Fruit fly (Drosophila melanogaster) whole organism, embryonic: ENCODE measurements around the gene Tim8.

ENCODE experiments used
- CG10431 ChIP-seq: fragments of 200-800 bp; sonication (Bioruptor generic); optimal IDR thresholded peaks from 3 replicates; lab custom pipeline; 2018; ENCODE audit warnings: missing biosample characterization, mild to moderate bottlenecking, missing genetic modification characterization
- CG11247 ChIP-seq: fragments of 200-800 bp; sonication (Bioruptor generic); IDR thresholded peaks from 2 replicates; pipeline ENCODE4 v1.3.6; 2022; ENCODE audit warnings: missing biosample characterization, missing genetic modification characterization
- CG11695 ChIP-seq: fragments of 200-800 bp; sonication (Bioruptor generic); IDR thresholded peaks from 3 replicates; pipeline ENCODE4 v1.3.6; 2022; ENCODE audit warnings: missing biosample characterization, missing genetic modification characterization
- CG13296 ChIP-seq: fragments of 200-800 bp; sonication (Bioruptor generic); optimal IDR thresholded peaks from 3 replicates; lab custom pipeline; 2018; ENCODE audit warnings: missing biosample characterization, mild to moderate bottlenecking, missing genetic modification characterization
- CG13624 ChIP-seq: fragments of 200-800 bp; sonication (Bioruptor generic); optimal IDR thresholded peaks from 2 replicates; lab custom pipeline; 2016; ENCODE audit warnings: missing biosample characterization, missing genetic modification characterization
- CG14441 ChIP-seq: fragments of 200-800 bp; sonication (Bioruptor generic); IDR thresholded peaks from 2 replicates; pipeline ENCODE4 v1.3.6; 2022; ENCODE audit warnings: missing biosample characterization, missing genetic modification characterization
- CG15514 ChIP-seq: fragments of 200-800 bp; sonication (Bioruptor generic); optimal IDR thresholded peaks from 3 replicates; lab custom pipeline; 2017; ENCODE audit warnings: missing biosample characterization, missing genetic modification characterization, mild to moderate bottlenecking, moderate library complexity, missing genetic modification reagents
- CG17802 ChIP-seq: fragments of 200-800 bp; sonication (Bioruptor generic); optimal IDR thresholded peaks from 2 replicates; lab custom pipeline; 2018; ENCODE audit warnings: missing biosample characterization, mild to moderate bottlenecking, missing genetic modification characterization, moderate library complexity
- CG17912 ChIP-seq: fragments of 200-800 bp; sonication (Bioruptor generic); optimal IDR thresholded peaks from 2 replicates; lab custom pipeline; 2018; ENCODE audit warnings: missing biosample characterization, mild to moderate bottlenecking, missing genetic modification characterization
- CG18011 ChIP-seq: fragments of 200-800 bp; sonication (Bioruptor generic); optimal IDR thresholded peaks from 2 replicates; lab custom pipeline; 2017; ENCODE audit warnings: missing biosample characterization, missing genetic modification characterization, mild to moderate bottlenecking, moderate library complexity, missing genotype
- CG2199 ChIP-seq: fragments of 200-800 bp; sonication (Bioruptor generic); IDR thresholded peaks from 3 replicates; pipeline ENCODE4 v1.3.6; 2022; ENCODE audit warnings: missing biosample characterization, missing genetic modification characterization
- CG2202 ChIP-seq: fragments of 200-800 bp; sonication (Bioruptor generic); optimal IDR thresholded peaks from 2 replicates; lab custom pipeline; 2018; ENCODE audit warnings: missing biosample characterization, mild to moderate bottlenecking, missing genetic modification characterization
- CG31441 ChIP-seq: fragments of 200-800 bp; sonication (Bioruptor generic); IDR thresholded peaks from 2 replicates; pipeline ENCODE4 v1.3.6; 2022; ENCODE audit warnings: missing biosample characterization, missing genetic modification characterization
- CG6175 ChIP-seq: fragments of 200-800 bp; sonication (Bioruptor generic); IDR thresholded peaks from 3 replicates; pipeline ENCODE4 v1.3.6; 2022; ENCODE audit warnings: missing biosample characterization, missing genetic modification characterization
- CG6765 ChIP-seq: fragments of 200-800 bp; sonication (Bioruptor generic); optimal IDR thresholded peaks from 3 replicates; lab custom pipeline; 2017; ENCODE audit warnings: missing biosample characterization, mild to moderate bottlenecking, missing genetic modification characterization
- CG7987 ChIP-seq: fragments of 200-800 bp; sonication (Bioruptor generic); optimal IDR thresholded peaks from 2 replicates; lab custom pipeline; 2018; ENCODE audit warnings: missing biosample characterization, mild to moderate bottlenecking, missing genetic modification characterization, moderate library complexity
- CG8089 ChIP-seq: fragments of 200-800 bp; sonication (Bioruptor generic); optimal IDR thresholded peaks from 3 replicates; lab custom pipeline; 2016; ENCODE audit warnings: missing biosample characterization, missing genetic modification characterization
- Dip3 ChIP-seq: fragments of 200-800 bp; sonication (Bioruptor generic); optimal IDR thresholded peaks from 3 replicates; lab custom pipeline; 2016; ENCODE audit warnings: missing biosample characterization, missing genetic modification characterization
- Dref ChIP-seq: fragments of 200-800 bp; sonication (Bioruptor generic); IDR thresholded peaks from 2 replicates; pipeline ENCODE4 v1.3.6; 2022; ENCODE audit warnings: missing biosample characterization, missing genetic modification characterization
- Fer3 ChIP-seq: fragments of 200-800 bp; sonication (Bioruptor generic); optimal IDR thresholded peaks from 2 replicates; lab custom pipeline; 2018; ENCODE audit warnings: missing biosample characterization, mild to moderate bottlenecking, missing genetic modification characterization, moderate library complexity
- HmgZ ChIP-seq: fragments of 200-800 bp; sonication (Bioruptor generic); optimal IDR thresholded peaks from 2 replicates; lab custom pipeline; 2018; ENCODE audit warnings: missing biosample characterization, mild to moderate bottlenecking, missing genetic modification characterization
- Kr ChIP-seq: fragments of 200-800 bp; sonication (Bioruptor generic); optimal IDR thresholded peaks from 2 replicates; lab custom pipeline; 2017; ENCODE audit warnings: missing biosample characterization, mild to moderate bottlenecking, missing genetic modification characterization
- MBD-R2 ChIP-seq: fragments of 200-800 bp; sonication (Bioruptor generic); IDR thresholded peaks from 2 replicates; pipeline ENCODE4 v1.3.6; 2022; ENCODE audit warnings: missing biosample characterization, missing genetic modification characterization
- NC2β ChIP-seq: fragments of 200-800 bp; sonication (Bioruptor generic); optimal IDR thresholded peaks from 2 replicates; lab custom pipeline; 2016; ENCODE audit warnings: missing biosample characterization, missing genetic modification characterization
- NK7.1 ChIP-seq: fragments of 200-800 bp; sonication (Bioruptor generic); optimal IDR thresholded peaks from 3 replicates; lab custom pipeline; 2016; ENCODE audit warnings: missing biosample characterization, missing genetic modification characterization
- Ravus ChIP-seq: fragments of 200-800 bp; sonication (Bioruptor generic); IDR thresholded peaks from 2 replicates; pipeline ENCODE4 v1.3.6; 2022; ENCODE audit warnings: missing biosample characterization, missing genetic modification characterization
- Trl ChIP-seq, 3 experiments: fragments of >200 bp in 2 of 3; fragments of 200-800 bp in 1 of 3; sonication (Bioruptor generic) in 1 of 3; optimal IDR thresholded peaks; 2 replicates in 1 of 3; 3 replicates in 2 of 3; lab custom pipeline; 2016 to 2017; ENCODE audit warnings: missing biosample characterization in 1 of 3, missing genetic modification characterization in 1 of 3
- az2 ChIP-seq: fragments of 200-800 bp; sonication (Bioruptor generic); optimal IDR thresholded peaks from 3 replicates; lab custom pipeline; 2016; ENCODE audit warnings: missing biosample characterization, missing genetic modification characterization
- bab2 ChIP-seq: fragments of 200-800 bp; sonication (Bioruptor generic); optimal IDR thresholded peaks from 2 replicates; lab custom pipeline; 2016; ENCODE audit warnings: missing biosample characterization, missing genetic modification characterization
- caup ChIP-seq: fragments of 200-800 bp; sonication (Bioruptor generic); optimal IDR thresholded peaks from 3 replicates; lab custom pipeline; 2017; ENCODE audit warnings: missing biosample characterization, mild to moderate bottlenecking, missing genetic modification characterization, moderate library complexity; ENCODE audit not compliant: severe bottlenecking
- en ChIP-seq: fragments of 200-800 bp; sonication (Bioruptor generic); optimal IDR thresholded peaks from 2 replicates; lab custom pipeline; 2016; ENCODE audit warnings: missing biosample characterization, missing genetic modification characterization
- gsb ChIP-seq: fragments of 200-800 bp; sonication (Bioruptor generic); IDR thresholded peaks from 2 replicates; pipeline ENCODE4 v1.3.6; 2022; ENCODE audit warnings: missing biosample characterization, missing genetic modification characterization
- oc ChIP-seq: fragments of 200-800 bp; sonication (Bioruptor generic); optimal IDR thresholded peaks from 2 replicates; lab custom pipeline; 2018; ENCODE audit warnings: missing biosample characterization, mild to moderate bottlenecking, missing genetic modification characterization, moderate library complexity
- org-1 ChIP-seq: fragments of 200-800 bp; sonication (Bioruptor generic); optimal IDR thresholded peaks from 2 replicates; lab custom pipeline; 2017; ENCODE audit warnings: missing biosample characterization, missing genetic modification characterization
- pan ChIP-seq, 4 experiments: fragments of >200 bp in 3 of 4; fragments of 200-800 bp in 1 of 4; sonication (Bioruptor generic) in 1 of 4; optimal IDR thresholded peaks in 3 of 4; IDR thresholded peaks in 1 of 4; 2 replicates each; pipeline versions ENCODE4 v1.3.6 to Lab custom; 2017 to 2022; ENCODE audit warnings: missing biosample characterization in 2 of 4, missing genetic modification characterization in 2 of 4, mixed read lengths in 1 of 4
- prd ChIP-seq, 3 experiments: fragments of >200 bp in 2 of 3; fragments of 200-800 bp in 1 of 3; sonication (Bioruptor generic) in 1 of 3; optimal IDR thresholded peaks in 2 of 3; IDR thresholded peaks in 1 of 3; 2 replicates in 2 of 3; 3 replicates in 1 of 3; pipeline versions ENCODE4 v1.3.6 to Lab custom; 2017 to 2022; ENCODE audit warnings: missing biosample characterization in 1 of 3, missing genetic modification characterization in 1 of 3
- ro ChIP-seq: fragments of 200-800 bp; sonication (Bioruptor generic); IDR thresholded peaks from 2 replicates; pipeline ENCODE4 v1.3.6; 2022; ENCODE audit warnings: missing biosample characterization, missing genetic modification characterization
- salm ChIP-seq: fragments of 200-800 bp; sonication (Bioruptor generic); optimal IDR thresholded peaks from 2 replicates; lab custom pipeline; 2018; ENCODE audit warnings: missing biosample characterization, mild to moderate bottlenecking, missing genetic modification characterization
- sens-2 ChIP-seq: fragments of 200-800 bp; sonication (Bioruptor generic); IDR thresholded peaks from 2 replicates; pipeline ENCODE4 v1.3.6; 2022; ENCODE audit warnings: missing biosample characterization, missing genetic modification characterization
- sob ChIP-seq: fragments of 200-800 bp; sonication (Bioruptor generic); IDR thresholded peaks from 2 replicates; pipeline ENCODE4 v1.3.6; 2022; ENCODE audit warnings: missing biosample characterization, missing genetic modification characterization
- tin ChIP-seq: fragments of 200-800 bp; sonication (Bioruptor generic); optimal IDR thresholded peaks from 3 replicates; lab custom pipeline; 2016; ENCODE audit warnings: missing biosample characterization, missing genetic modification characterization
- tll ChIP-seq, 2 experiments: fragments of 200-800 bp in 1 of 2; fragments of >200 bp in 1 of 2; sonication (Bioruptor generic) in 1 of 2; optimal IDR thresholded peaks; 2 replicates each; lab custom pipeline; 2017 to 2019; ENCODE audit warnings: missing biosample characterization in 2 of 2, missing genetic modification characterization in 2 of 2, mild to moderate bottlenecking in 1 of 2, moderate library complexity in 1 of 2
- tna ChIP-seq: fragments of 200-800 bp; sonication (Bioruptor generic); IDR thresholded peaks from 2 replicates; pipeline ENCODE4 v1.3.6; 2022; ENCODE audit warnings: missing biosample characterization, missing genetic modification characterization; ENCODE audit not compliant: partially characterized antibody
- ttk ChIP-seq: fragments of 200-800 bp; sonication (Bioruptor generic); IDR thresholded peaks from 2 replicates; pipeline ENCODE4 v2.1.2; 2022; ENCODE audit warnings: missing biosample characterization, missing genetic modification characterization
- tx ChIP-seq: fragments of 200-800 bp; sonication (Bioruptor generic); optimal IDR thresholded peaks from 2 replicates; lab custom pipeline; 2016; ENCODE audit warnings: missing biosample characterization, missing genetic modification characterization
- zf30C ChIP-seq: fragments of 200-800 bp; sonication (Bioruptor generic); optimal IDR thresholded peaks from 3 replicates; lab custom pipeline; 2018; ENCODE audit warnings: missing biosample characterization, mild to moderate bottlenecking, missing genetic modification characterization
- zfh1 ChIP-seq: fragments of 200-800 bp; sonication (Bioruptor generic); IDR thresholded peaks from 3 replicates; pipeline ENCODE4 v1.3.6; 2022; ENCODE audit warnings: missing biosample characterization, missing genetic modification characterization
- zfh2 ChIP-seq: fragments of 200-800 bp; sonication (Bioruptor generic); optimal IDR thresholded peaks from 2 replicates; lab custom pipeline; 2016; ENCODE audit warnings: missing biosample characterization, missing genetic modification characterization

Tim8 gene

DNA sequence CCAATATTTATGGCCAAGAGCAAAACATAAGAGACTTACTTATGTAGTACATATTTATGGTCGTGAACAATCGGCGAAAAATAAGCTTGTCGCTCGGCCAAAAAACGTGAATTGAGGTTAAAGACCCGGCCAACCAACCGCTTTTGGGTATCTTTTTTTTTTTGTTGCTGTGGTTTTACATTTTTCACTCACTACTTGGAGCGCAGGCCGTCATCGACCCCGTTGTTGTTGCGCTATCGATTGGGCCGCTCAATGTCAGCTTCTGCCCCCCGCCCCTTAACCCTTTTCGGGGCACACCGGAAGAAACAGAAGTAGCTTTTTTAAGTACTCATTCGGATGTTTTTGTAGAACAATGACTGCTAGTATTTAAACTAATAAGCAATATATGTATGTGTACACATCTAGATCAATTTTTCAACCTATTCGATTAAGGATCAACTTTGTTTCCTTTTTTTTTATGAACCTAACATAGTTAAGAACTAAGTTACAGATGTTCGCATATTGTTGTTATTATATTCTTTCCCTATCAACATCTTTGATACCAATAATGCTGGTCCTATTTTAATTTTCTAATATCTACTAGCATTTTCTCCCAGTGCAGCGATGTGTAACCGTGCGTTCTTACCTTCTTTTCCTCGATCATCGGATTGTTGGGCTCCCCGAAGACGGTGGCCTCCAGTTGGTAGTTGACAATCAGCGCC lies 30.0 kb upstream of the Tim8 start (continued):
- TF ChIP-seq pan (optimal IDR thresholded peaks at IDR 0.05; lab: Kevin White, UChicago), result no peak
- peak in 1 of 2 experiments; percentile 76 for TF ChIP-seq pan (GFP tag; optimal IDR thresholded peaks at IDR 0.05 in 1 of 2, IDR thresholded peaks at IDR 0.05 in 1 of 2)
- TF ChIP-seq CG8089 (GFP tag; lab: Kevin White, UChicago), result peak; percentile 46
- peak; percentile 45 for TF ChIP-seq HmgZ (tag; lab: Kevin White, UChicago)
- peak; percentile 39 for TF ChIP-seq zfh2 (GFP tag; lab: Kevin White, UChicago)
- TF ChIP-seq sens-2, result no peak
- TF ChIP-seq CG2199 (GFP tag; lab: Robert Waterston, UW), result no peak
- TF ChIP-seq CG6175, result no peak
- no peak for TF ChIP-seq tll (GFP tag; optimal IDR thresholded peaks at IDR 0.05; lab: Kevin White, UChicago)
- TF ChIP-seq org-1 (GFP tag; lab: Kevin White, UChicago), result peak; percentile 68
- TF ChIP-seq salm (tag; lab: Kevin White, UChicago), result no peak
- peak; percentile 14; the same call in 1 of the 3 replicates for TF ChIP-seq zfh1
- peak; percentile 26 for TF ChIP-seq CG17802
- TF ChIP-seq tna, result no peak
- TF ChIP-seq CG2202 (tag; lab: Kevin White, UChicago), result peak; percentile 37
- TF ChIP-seq az2 (GFP tag; lab: Kevin White, UChicago), result peak; percentile 69
- TF ChIP-seq CG17912 (GFP tag; lab: Kevin White, UChicago), result no peak
- peak; percentile 52 for TF ChIP-seq zf30C (GFP tag; lab: Kevin White, UChicago)
- no peak; the same call in 1 of the 2 replicates for TF ChIP-seq MBD-R2 (GFP tag; lab: Robert Waterston, UW)
- peak; percentile 59 for TF ChIP-seq tx (GFP tag; lab: Kevin White, UChicago)
- no peak for TF ChIP-seq Ravus (GFP tag; lab: Robert Waterston, UW)
- TF ChIP-seq CG10431, result no peak
- peak; percentile 72 for TF ChIP-seq CG13296 (GFP tag; lab: Kevin White, UChicago)
- peak; percentile 65 for TF ChIP-seq bab2 (GFP tag; lab: Kevin White, UChicago)
- TF ChIP-seq NK7.1 (GFP tag; lab: Kevin White, UChicago), result peak; percentile 78
- peak; percentile 49 for TF ChIP-seq Fer3 (tag; lab: Kevin White, UChicago)
- peak; percentile 73 for TF ChIP-seq CG11695 (GFP tag; lab: Robert Waterston, UW)
- TF ChIP-seq CG18011 (GFP tag; lab: Kevin White, UChicago), result no peak
- TF ChIP-seq oc (tag; lab: Kevin White, UChicago), result no peak
- peak; percentile 71 for TF ChIP-seq Kr (GFP tag; lab: Kevin White, UChicago)
- TF ChIP-seq Dip3 (GFP tag; lab: Kevin White, UChicago), result peak; percentile 8
- 0 out of 2 replicates have a peak, but pooled peaks have one; percentile 38 for TF ChIP-seq ttk (GFP tag; lab: Robert Waterston, UW)
- TF ChIP-seq caup, result peak; percentile 20
- peak; percentile 43 for TF ChIP-seq CG14441 (GFP tag; lab: Robert Waterston, UW)
- TF ChIP-seq CG13624, result peak; percentile 65
- no peak for TF ChIP-seq CG7987 (GFP tag; lab: Kevin White, UChicago)
- TF ChIP-seq CG11247 (GFP tag; lab: Robert Waterston, UW), result peak; percentile 6; the same call in 1 of the 2 replicates
- TF ChIP-seq en, result peak; percentile 74
- TF ChIP-seq gsb, result peak; percentile 61; the same call in 1 of the 2 replicates
- TF ChIP-seq ro, result no peak
- TF ChIP-seq tin (GFP tag; lab: Kevin White, UChicago), result peak; percentile 57
- no peak for TF ChIP-seq Trl (optimal IDR thresholded peaks at IDR 0.05; lab: Kevin White, UChicago)
- peak; percentile 71 for TF ChIP-seq Trl (GFP tag; optimal IDR thresholded peaks at IDR 0.05; lab: Kevin White, UChicago)
- no peak for TF ChIP-seq CG31441
- TF ChIP-seq Dref (GFP tag; lab: Robert Waterston, UW), result no peak
- peak; percentile 51 for TF ChIP-seq sob (GFP tag; lab: Robert Waterston, UW)
- no peak for TF ChIP-seq prd (optimal IDR thresholded peaks at IDR 0.05; lab: Kevin White, UChicago)
- peak; percentile 64 for TF ChIP-seq prd (GFP tag; IDR thresholded peaks at IDR 0.05; lab: Robert Waterston, UW)
- TF ChIP-seq CG6765 (GFP tag; lab: Kevin White, UChicago), result peak; percentile 29
- TF ChIP-seq CG15514 (GFP tag; lab: Kevin White, UChicago), result no peak
- peak; percentile 60 for TF ChIP-seq NC2β (GFP tag; lab: Kevin White, UChicago)
